Worm (Caenorhabditis elegans): ENCODE data around the gene let-19.

DNA sequence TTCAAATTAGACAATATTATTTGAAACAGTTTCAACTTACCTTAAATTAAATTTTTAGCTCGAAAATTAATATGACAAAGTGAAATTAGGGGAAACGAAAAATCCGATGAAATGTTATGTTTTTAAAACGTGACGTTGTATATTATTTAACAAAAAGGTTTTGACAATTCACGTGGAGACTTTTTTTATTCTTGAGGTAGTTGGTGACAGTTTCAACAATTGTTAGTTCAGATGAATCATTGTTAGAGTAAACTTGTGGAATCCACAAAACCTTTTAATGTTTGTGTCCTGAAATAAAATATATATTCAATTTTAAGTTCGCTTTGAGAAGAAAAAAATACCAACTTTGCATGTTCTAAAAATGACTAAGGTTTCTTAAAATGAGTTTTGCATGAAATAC, 11.3 kb upstream of the let-19 start, which contains the start of gene fut-1:
- TF ChIP-seq him-1 (tag; optimal IDR thresholded peaks at IDR 0.05), result no peak
- no peak for TF ChIP-seq W03F9.2 (tag; optimal IDR thresholded peaks at IDR 0.05)
